Fruit fly (Drosophila melanogaster): ENCODE results near the gene CG32599.

The CG32599 gene

dm6 chrX:14212147-14212792 is 31.2 kb upstream of the CG32599 start:
- TF ChIP-seq pad (GFP tag; optimal IDR thresholded peaks at IDR 0.05) (peak; percentile 48), Clk (GFP tag; optimal IDR thresholded peaks at IDR 0.05) (no peak), ovo (GFP tag; optimal IDR thresholded peaks at IDR 0.05) (peak; percentile 52), CG7045 (GFP tag; optimal IDR thresholded peaks at IDR 0.05) (no peak), Mnt (GFP tag; optimal IDR thresholded peaks at IDR 0.05) (no peak), CG11617 (GFP tag; optimal IDR thresholded peaks at IDR 0.05) (no peak), kay (GFP tag; ENCODE audit: borderline replicate concordance) (peak; percentile 42), tj (GFP tag; optimal IDR thresholded peaks at IDR 0.05) (no peak), CG7101 (tag; optimal IDR thresholded peaks at IDR 0.05) (no peak), CG33017 (tag; optimal IDR thresholded peaks at IDR 0.05) (no peak), CG14711 (tag; optimal IDR thresholded peaks at IDR 0.05) (no peak)

dm6 chrX:14213509-14214154 is 29.9 kb upstream of the CG32599 start:
- TF ChIP-seq tj (GFP tag; optimal IDR thresholded peaks at IDR 0.05) (peak; percentile 35), pad (GFP tag; optimal IDR thresholded peaks at IDR 0.05) (no peak)

- TF ChIP-seq CG14711 (tag; optimal IDR thresholded peaks at IDR 0.05) (peak; percentile 78), Mnt (GFP tag; optimal IDR thresholded peaks at IDR 0.05) (no peak), cic (GFP tag; optimal IDR thresholded peaks at IDR 0.05) (no peak), CG33017 (tag; optimal IDR thresholded peaks at IDR 0.05) (peak; percentile 83), bab1 (GFP tag; optimal IDR thresholded peaks at IDR 0.05) (peak; percentile 47), cnc (optimal IDR thresholded peaks at IDR 0.05) (no peak), CG11617 (GFP tag; optimal IDR thresholded peaks at IDR 0.05) (peak; percentile 68), CG7101 (tag; optimal IDR thresholded peaks at IDR 0.05) (peak; percentile 86), toe (GFP tag; optimal IDR thresholded peaks at IDR 0.05) (peak; percentile 24), CG1620 (GFP tag; optimal IDR thresholded peaks at IDR 0.05) (no peak), Crg-1 (GFP tag; optimal IDR thresholded peaks at IDR 0.05) (no peak), CG12768 (GFP tag; optimal IDR thresholded peaks at IDR 0.05) (peak; percentile 76), ovo (GFP tag; optimal IDR thresholded peaks at IDR 0.05) (peak; percentile 7), Clk (GFP tag; optimal IDR thresholded peaks at IDR 0.05) (peak; percentile 56), kay (GFP tag; ENCODE audit: borderline replicate concordance) (peak; percentile 59), pad (GFP tag; optimal IDR thresholded peaks at IDR 0.05) (peak; percentile 64), CG7045 (GFP tag; optimal IDR thresholded peaks at IDR 0.05) (peak; percentile 88), Hr96 (GFP tag; optimal IDR thresholded peaks at IDR 0.05) (peak; percentile 17), tj (GFP tag; optimal IDR thresholded peaks at IDR 0.05) (peak; percentile 76), CG5204 (GFP tag; optimal IDR thresholded peaks at IDR 0.05) (peak; percentile 33)
Observed at dm6 chrX:14214505-14215449, 28.7 kb upstream of the CG32599 start.

dm6 chrX:14215834-14216233 is 27.7 kb upstream of the CG32599 start:
- no peak for TF ChIP-seq Clk (GFP tag; optimal IDR thresholded peaks at IDR 0.05)
- TF ChIP-seq toe (GFP tag; optimal IDR thresholded peaks at IDR 0.05): no peak
- no peak for TF ChIP-seq CG33017 (tag; optimal IDR thresholded peaks at IDR 0.05)
- TF ChIP-seq CG7045 (GFP tag; optimal IDR thresholded peaks at IDR 0.05): no peak
- TF ChIP-seq Mnt (GFP tag; optimal IDR thresholded peaks at IDR 0.05): no peak
- no peak for TF ChIP-seq CG5204 (GFP tag; optimal IDR thresholded peaks at IDR 0.05)
- TF ChIP-seq tj (GFP tag; optimal IDR thresholded peaks at IDR 0.05): no peak
- TF ChIP-seq cic (GFP tag; optimal IDR thresholded peaks at IDR 0.05): no peak
- TF ChIP-seq pad (GFP tag; optimal IDR thresholded peaks at IDR 0.05): no peak
- no peak for TF ChIP-seq CG14711 (tag; optimal IDR thresholded peaks at IDR 0.05)
- TF ChIP-seq bab1 (GFP tag; optimal IDR thresholded peaks at IDR 0.05): no peak
- TF ChIP-seq Hr96 (GFP tag; optimal IDR thresholded peaks at IDR 0.05): no peak
- no peak for TF ChIP-seq cnc (optimal IDR thresholded peaks at IDR 0.05)
- no peak for TF ChIP-seq CG11617 (GFP tag; optimal IDR thresholded peaks at IDR 0.05)
- TF ChIP-seq kay (GFP tag; ENCODE audit: borderline replicate concordance): no peak
- no peak for TF ChIP-seq ovo (GFP tag; optimal IDR thresholded peaks at IDR 0.05)

dm6 chrX:14216844-14217243 is 26.6 kb upstream of the CG32599 start:
- TF ChIP-seq CG7101 (tag; optimal IDR thresholded peaks at IDR 0.05) (no peak), CG14711 (tag; optimal IDR thresholded peaks at IDR 0.05) (no peak), cnc (optimal IDR thresholded peaks at IDR 0.05) (no peak), kay (GFP tag; ENCODE audit: borderline replicate concordance) (no peak), ovo (GFP tag; optimal IDR thresholded peaks at IDR 0.05) (no peak), Mnt (GFP tag; optimal IDR thresholded peaks at IDR 0.05) (no peak), cic (GFP tag; optimal IDR thresholded peaks at IDR 0.05) (no peak), CG1620 (GFP tag; optimal IDR thresholded peaks at IDR 0.05) (no peak), Crg-1 (GFP tag; optimal IDR thresholded peaks at IDR 0.05) (no peak), pad (GFP tag; optimal IDR thresholded peaks at IDR 0.05) (no peak), CG11617 (GFP tag; optimal IDR thresholded peaks at IDR 0.05) (no peak), CG7045 (GFP tag; optimal IDR thresholded peaks at IDR 0.05) (no peak)
